Worm (Caenorhabditis elegans): Measurements from ENCODE around the gene str-94.

DNA sequence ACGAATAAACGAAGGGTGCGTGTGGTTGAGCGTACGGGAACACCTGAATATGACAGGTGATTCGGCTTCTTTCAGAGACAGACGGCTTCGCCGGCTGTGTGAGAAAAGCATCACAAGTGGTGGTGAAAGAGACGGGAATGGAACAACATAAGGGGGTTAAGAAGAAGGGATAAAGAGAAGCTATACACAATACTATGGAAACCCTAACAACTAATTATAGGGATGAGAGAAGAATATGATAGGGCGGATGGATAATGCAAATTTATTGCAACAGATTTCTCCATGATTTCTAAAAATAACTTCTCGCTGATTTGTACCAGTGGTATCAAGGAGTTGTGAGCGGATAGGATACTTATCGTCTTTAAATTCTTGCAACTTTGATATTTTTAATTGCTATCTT lies 33.0 kb upstream of the str-94 start, which contains the start of gene hlh-10:
- TF ChIP-seq unc-62 (GFP tag; optimal IDR thresholded peaks at IDR 0.05) = no peak
- no peak for TF ChIP-seq elt-3 (tag; optimal IDR thresholded peaks at IDR 0.05)
- TF ChIP-seq blmp-1 (tag; optimal IDR thresholded peaks at IDR 0.05) = no peak
- TF ChIP-seq elt-1 (tag; optimal IDR thresholded peaks at IDR 0.05; ENCODE audit: borderline replicate concordance, insufficient read depth) = no peak
- TF ChIP-seq pha-4 (tag; optimal IDR thresholded peaks at IDR 0.05) = no peak
- no peak for TF ChIP-seq unc-39 (tag; optimal IDR thresholded peaks at IDR 0.05)
- TF ChIP-seq ztf-11 (tag; optimal IDR thresholded peaks at IDR 0.05) = no peak
- no peak for TF ChIP-seq nhr-28 (tag; optimal IDR thresholded peaks at IDR 0.05)
- no peak for TF ChIP-seq nhr-76 (tag; optimal IDR thresholded peaks at IDR 0.05)
- no peak for TF ChIP-seq mab-5 (tag; optimal IDR thresholded peaks at IDR 0.05)
